Fruit fly (Drosophila melanogaster) whole organism, embryonic: ENCODE measurements around the gene Hs6st.

Source experiments
- Bgb ChIP-seq: fragments of 200-800 bp; sonication (Bioruptor generic); IDR thresholded peaks from 2 replicates; pipeline ENCODE4 v1.3.6; 2022; ENCODE audit warnings: missing biosample characterization, missing genetic modification characterization; ENCODE audit not compliant: partially characterized antibody
- CG12104 ChIP-seq: fragments of 200-800 bp; sonication (Bioruptor generic); optimal IDR thresholded peaks from 3 replicates; lab custom pipeline; 2016; ENCODE audit warnings: missing biosample characterization, missing genetic modification characterization
- CG12391 ChIP-seq: fragments of 200-800 bp; sonication (Bioruptor generic); optimal IDR thresholded peaks from 3 replicates; lab custom pipeline; 2018; ENCODE audit warnings: missing biosample characterization, mild to moderate bottlenecking, missing genetic modification characterization, moderate library complexity
- CG12942 ChIP-seq: fragments of 200-800 bp; sonication (Bioruptor generic); optimal IDR thresholded peaks from 3 replicates; lab custom pipeline; 2016; ENCODE audit warnings: missing biosample characterization, missing genetic modification characterization
- CG13123 ChIP-seq: fragments of 200-800 bp; sonication (Bioruptor generic); optimal IDR thresholded peaks from 2 replicates; lab custom pipeline; 2016; ENCODE audit warnings: missing biosample characterization, missing genetic modification characterization
- CG13287 ChIP-seq: fragments of 200-800 bp; sonication (Bioruptor generic); IDR thresholded peaks from 2 replicates; pipeline ENCODE4 v1.3.6; 2022; ENCODE audit warnings: missing biosample characterization, missing genetic modification characterization; ENCODE audit not compliant: partially characterized antibody
- CG13624 ChIP-seq: fragments of 200-800 bp; sonication (Bioruptor generic); optimal IDR thresholded peaks from 2 replicates; lab custom pipeline; 2016; ENCODE audit warnings: missing biosample characterization, missing genetic modification characterization
- CG15073 ChIP-seq: fragments of 200-800 bp; sonication (Bioruptor generic); optimal IDR thresholded peaks from 2 replicates; lab custom pipeline; 2016; ENCODE audit warnings: missing biosample characterization, missing genetic modification characterization
- CG15601 ChIP-seq: fragments of 200-800 bp; sonication (Bioruptor generic); optimal IDR thresholded peaks from 3 replicates; lab custom pipeline; 2019; ENCODE audit warnings: missing biosample characterization, mild to moderate bottlenecking, missing genetic modification characterization, moderate library complexity
- CG17385 ChIP-seq: fragments of 200-800 bp; sonication (Bioruptor generic); optimal IDR thresholded peaks from 3 replicates; lab custom pipeline; 2018; ENCODE audit warnings: missing biosample characterization, mild to moderate bottlenecking, missing genetic modification characterization
- CG18476 ChIP-seq: fragments of 200-800 bp; sonication (Bioruptor generic); optimal IDR thresholded peaks from 2 replicates; lab custom pipeline; 2016; ENCODE audit warnings: missing biosample characterization, mild to moderate bottlenecking, missing genetic modification characterization
- CG18764 ChIP-seq: fragments of 200-800 bp; sonication (Bioruptor generic); optimal IDR thresholded peaks from 3 replicates; lab custom pipeline; 2016; ENCODE audit warnings: missing biosample characterization, missing genetic modification characterization
- CG2678 ChIP-seq: fragments of 200-800 bp; sonication (Bioruptor generic); optimal IDR thresholded peaks from 3 replicates; lab custom pipeline; 2019; ENCODE audit warnings: missing biosample characterization, mild to moderate bottlenecking, missing genetic modification characterization, moderate library complexity
- CG30020 ChIP-seq: fragments of 200-800 bp; optimal IDR thresholded peaks from 2 replicates; lab custom pipeline; 2019; ENCODE audit warnings: missing biosample characterization, mild to moderate bottlenecking, missing genetic modification characterization, moderate library complexity
- CG3065 ChIP-seq: fragments of 200-800 bp; sonication (Bioruptor generic); optimal IDR thresholded peaks from 2 replicates; lab custom pipeline; 2016; ENCODE audit warnings: missing biosample characterization, missing genetic modification characterization
- CG3163 ChIP-seq: fragments of 200-800 bp; sonication (Bioruptor generic); optimal IDR thresholded peaks from 3 replicates; lab custom pipeline; 2016; ENCODE audit warnings: missing biosample characterization, missing genetic modification characterization
- CG4730 ChIP-seq: fragments of 200-800 bp; sonication (Bioruptor generic); IDR thresholded peaks from 2 replicates; pipeline ENCODE4 v1.3.6; 2022; ENCODE audit warnings: missing biosample characterization, missing genetic modification characterization
- CG4854 ChIP-seq: fragments of 200-800 bp; sonication (Bioruptor generic); optimal IDR thresholded peaks from 2 replicates; lab custom pipeline; 2016; ENCODE audit warnings: missing biosample characterization, missing genetic modification characterization, inconsistent platforms
- CG9609 ChIP-seq: fragments of 200-800 bp; sonication (Bioruptor generic); optimal IDR thresholded peaks from 3 replicates; lab custom pipeline; 2016; ENCODE audit warnings: missing biosample characterization, missing genetic modification characterization
- Chrac-16 ChIP-seq: fragments of 200-800 bp; sonication (Bioruptor generic); optimal IDR thresholded peaks from 3 replicates; lab custom pipeline; 2016; ENCODE audit warnings: missing biosample characterization, missing genetic modification characterization
- D19A ChIP-seq: fragments of 200-800 bp; optimal IDR thresholded peaks from 3 replicates; lab custom pipeline; 2019; ENCODE audit warnings: missing biosample characterization, mild to moderate bottlenecking, missing genetic modification characterization, moderate library complexity
- Dad ChIP-seq: fragments of 200-800 bp; sonication (Bioruptor generic); optimal IDR thresholded peaks from 3 replicates; lab custom pipeline; 2016; ENCODE audit warnings: missing biosample characterization, missing genetic modification characterization
- Ets97D ChIP-seq: fragments of 200-800 bp; sonication (Bioruptor generic); optimal IDR thresholded peaks from 3 replicates; lab custom pipeline; 2016; ENCODE audit warnings: missing biosample characterization, missing genetic modification characterization
- Hey ChIP-seq: fragments of 200-800 bp; sonication (Bioruptor generic); optimal IDR thresholded peaks from 3 replicates; lab custom pipeline; 2018; ENCODE audit warnings: missing biosample characterization, mild to moderate bottlenecking, missing genetic modification characterization
- Hr78 ChIP-seq, 2 experiments: fragments of 200-800 bp in 1 of 2; fragments of >200 bp in 1 of 2; sonication (Bioruptor generic) in 1 of 2; optimal IDR thresholded peaks; 2 replicates each; lab custom pipeline; 2017 to 2019; ENCODE audit warnings: missing biosample characterization in 2 of 2, missing genetic modification characterization in 2 of 2, mild to moderate bottlenecking in 1 of 2, moderate library complexity in 1 of 2
- Jarid2 ChIP-seq: fragments of 200-800 bp; sonication (Bioruptor generic); optimal IDR thresholded peaks from 3 replicates; lab custom pipeline; 2017; ENCODE audit warnings: mild to moderate bottlenecking, missing biosample characterization, missing genetic modification reagents, missing genetic modification characterization
- Lpt ChIP-seq: fragments of >200 bp; optimal IDR thresholded peaks from 2 replicates; lab custom pipeline; 2018; ENCODE audit warnings: missing biosample characterization, missing genetic modification characterization
- MBD-R2 ChIP-seq: fragments of 200-800 bp; sonication (Bioruptor generic); IDR thresholded peaks from 2 replicates; pipeline ENCODE4 v1.3.6; 2022; ENCODE audit warnings: missing biosample characterization, missing genetic modification characterization
- Meics ChIP-seq: fragments of 200-800 bp; sonication (Bioruptor generic); optimal IDR thresholded peaks from 2 replicates; lab custom pipeline; 2017; ENCODE audit warnings: missing biosample characterization, mild to moderate bottlenecking, missing genetic modification characterization
- Pdp1 ChIP-seq, 2 experiments: fragments of 200-800 bp; sonication (Bioruptor generic); optimal IDR thresholded peaks; 3 replicates each; lab custom pipeline; 2016; ENCODE audit warnings: missing biosample characterization in 2 of 2, missing genetic modification characterization in 2 of 2, mild to moderate bottlenecking in 1 of 2, moderate library complexity in 1 of 2
- Xrp1 ChIP-seq: fragments of 200-800 bp; sonication (Bioruptor generic); IDR thresholded peaks from 2 replicates; pipeline ENCODE4 v1.3.6; 2022; ENCODE audit warnings: missing biosample characterization, missing genetic modification characterization
- YL-1 ChIP-seq: fragments of 200-800 bp; sonication (Bioruptor generic); optimal IDR thresholded peaks from 3 replicates; lab custom pipeline; 2017; ENCODE audit warnings: missing biosample characterization, mild to moderate bottlenecking, missing genetic modification characterization
- crc ChIP-seq: fragments of 200-800 bp; sonication (Bioruptor generic); optimal IDR thresholded peaks from 2 replicates; lab custom pipeline; 2016; ENCODE audit warnings: missing biosample characterization, missing genetic modification characterization
- crol ChIP-seq: fragments of 200-800 bp; sonication (Bioruptor generic); IDR thresholded peaks from 2 replicates; pipeline ENCODE4 v1.3.6; 2022; ENCODE audit warnings: missing biosample characterization, missing genetic modification characterization
- cwo ChIP-seq: fragments of 200-800 bp; sonication (Bioruptor generic); optimal IDR thresholded peaks from 3 replicates; lab custom pipeline; 2017; ENCODE audit warnings: missing biosample characterization, missing genetic modification characterization, mild to moderate bottlenecking, moderate library complexity, missing genetic modification reagents
- fd96Cb ChIP-seq: fragments of 200-800 bp; sonication (Bioruptor generic); optimal IDR thresholded peaks from 2 replicates; lab custom pipeline; 2018; ENCODE audit warnings: missing biosample characterization, mild to moderate bottlenecking, missing genetic modification characterization, moderate library complexity
- lab ChIP-seq: fragments of 200-800 bp; sonication (Bioruptor generic); optimal IDR thresholded peaks from 3 replicates; lab custom pipeline; 2017; ENCODE audit warnings: missing biosample characterization, missing genetic modification characterization, mild to moderate bottlenecking, moderate library complexity, missing genetic modification reagents
- lbe ChIP-seq: fragments of 200-800 bp; sonication (Bioruptor generic); optimal IDR thresholded peaks from 2 replicates; lab custom pipeline; 2016; ENCODE audit warnings: missing biosample characterization, mild to moderate bottlenecking, missing genetic modification characterization
- pan ChIP-seq, 4 experiments: fragments of >200 bp in 3 of 4; fragments of 200-800 bp in 1 of 4; sonication (Bioruptor generic) in 1 of 4; optimal IDR thresholded peaks in 3 of 4; IDR thresholded peaks in 1 of 4; 2 replicates each; pipeline versions ENCODE4 v1.3.6 to Lab custom; 2017 to 2022; ENCODE audit warnings: missing biosample characterization in 2 of 4, missing genetic modification characterization in 2 of 4, mixed read lengths in 1 of 4
- peb ChIP-seq: fragments of 200-800 bp; sonication (Bioruptor generic); IDR thresholded peaks from 2 replicates; pipeline ENCODE4 v1.3.6; 2022; ENCODE audit warnings: missing biosample characterization, missing genetic modification characterization
- phol ChIP-seq: fragments of 200-800 bp; sonication (Bioruptor generic); optimal IDR thresholded peaks from 3 replicates; lab custom pipeline; 2018; ENCODE audit warnings: missing biosample characterization, mild to moderate bottlenecking, missing genetic modification characterization, moderate library complexity
- prd ChIP-seq, 3 experiments: fragments of >200 bp in 2 of 3; fragments of 200-800 bp in 1 of 3; sonication (Bioruptor generic) in 1 of 3; optimal IDR thresholded peaks in 2 of 3; IDR thresholded peaks in 1 of 3; 2 replicates in 2 of 3; 3 replicates in 1 of 3; pipeline versions ENCODE4 v1.3.6 to Lab custom; 2017 to 2022; ENCODE audit warnings: missing biosample characterization in 1 of 3, missing genetic modification characterization in 1 of 3
- pzg ChIP-seq: fragments of 200-800 bp; sonication (Bioruptor generic); optimal IDR thresholded peaks from 3 replicates; lab custom pipeline; 2018; ENCODE audit warnings: missing biosample characterization, mild to moderate bottlenecking, missing genetic modification characterization, moderate library complexity
- rib ChIP-seq: fragments of 200-800 bp; sonication (Bioruptor generic); IDR thresholded peaks from 2 replicates; pipeline ENCODE4 v1.3.6; 2022; ENCODE audit warnings: missing biosample characterization, missing genetic modification characterization
- schlank ChIP-seq: fragments of 200-800 bp; sonication (Bioruptor generic); optimal IDR thresholded peaks from 2 replicates; lab custom pipeline; 2018; ENCODE audit warnings: missing biosample characterization, mild to moderate bottlenecking, missing genetic modification characterization
- unc-4 ChIP-seq: fragments of 200-800 bp; sonication (Bioruptor generic); IDR thresholded peaks from 2 replicates; pipeline ENCODE4 v1.3.6; 2022; ENCODE audit warnings: missing biosample characterization, missing genetic modification characterization; ENCODE audit not compliant: partially characterized antibody
- usp ChIP-seq: fragments of >200 bp; optimal IDR thresholded peaks from 2 replicates; lab custom pipeline; 2017; ENCODE audit warnings: missing biosample characterization, missing genetic modification characterization
- wor ChIP-seq: fragments of 200-800 bp; sonication (Bioruptor generic); IDR thresholded peaks from 2 replicates; pipeline ENCODE4 v1.3.6; 2022; ENCODE audit warnings: missing biosample characterization, missing genetic modification characterization

Gene Hs6st

DNA sequence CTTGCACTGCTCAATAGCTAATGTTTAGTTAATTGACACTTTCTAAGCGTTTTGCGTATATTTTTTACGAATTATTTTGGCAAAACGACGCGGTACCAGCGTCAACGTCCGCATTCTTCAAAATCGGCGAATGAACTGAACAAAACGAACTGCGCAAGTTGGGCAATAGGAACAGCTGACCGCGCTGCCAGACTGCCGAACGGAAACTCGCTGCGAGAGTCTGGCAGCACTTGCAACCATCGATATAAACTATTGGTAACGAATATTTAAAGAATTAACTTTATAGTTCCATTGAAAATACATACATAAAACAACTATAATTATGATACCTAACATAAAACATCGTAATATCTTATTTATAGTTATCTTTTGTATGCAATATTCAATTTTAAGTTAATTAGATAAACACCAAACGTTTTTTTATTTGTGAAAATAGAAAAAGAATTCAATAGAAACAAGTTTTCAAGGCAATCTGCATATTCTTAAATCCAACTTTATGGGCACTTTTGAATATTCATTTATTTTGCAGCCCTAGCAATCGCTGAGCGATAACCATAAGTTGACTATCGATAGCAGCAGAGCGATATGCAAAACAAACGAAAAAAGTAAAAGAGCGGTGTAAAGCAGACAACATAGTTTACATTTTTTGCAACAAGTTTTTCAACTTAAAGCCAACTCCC, at the start of gene Hs6st, which contains the start of gene MED25 (continued):
- no peak for TF ChIP-seq Chrac-16
- TF ChIP-seq Meics = peak; percentile 74
- no peak for TF ChIP-seq wor (GFP tag; lab: Robert Waterston, UW)
- no peak for TF ChIP-seq CG4854 (GFP tag; lab: Kevin White, UChicago)
- TF ChIP-seq crol = no peak
- peak; percentile 79 for TF ChIP-seq phol
- no peak for TF ChIP-seq Xrp1 (GFP tag; lab: Robert Waterston, UW)
- TF ChIP-seq lab (GFP tag; lab: Kevin White, UChicago) = peak; percentile 78
- TF ChIP-seq CG12942 (GFP tag; lab: Kevin White, UChicago) = no peak
- TF ChIP-seq lbe (GFP tag; lab: Kevin White, UChicago) = no peak
- TF ChIP-seq CG18764 (GFP tag; lab: Kevin White, UChicago) = peak; percentile 43
- TF ChIP-seq Lpt (GFP tag; lab: Kevin White, UChicago) = no peak
- TF ChIP-seq peb (GFP tag; lab: Robert Waterston, UW) = no peak
- no peak for TF ChIP-seq crc
- no peak for TF ChIP-seq D19A (tag; lab: Kevin White, UChicago)
- no peak for TF ChIP-seq Hey (tag; lab: Kevin White, UChicago)
- TF ChIP-seq CG13123 (GFP tag; lab: Kevin White, UChicago) = no peak
- TF ChIP-seq CG30020 (tag; lab: Kevin White, UChicago) = peak; percentile 40
- no peak for TF ChIP-seq pan (optimal IDR thresholded peaks at IDR 0.05; lab: Kevin White, UChicago)
- no peak for TF ChIP-seq pan (GFP tag; optimal IDR thresholded peaks at IDR 0.05 in 1 of 2, IDR thresholded peaks at IDR 0.05 in 1 of 2)
- no peak for TF ChIP-seq usp (GFP tag; lab: Kevin White, UChicago)
- no peak for TF ChIP-seq CG3065 (GFP tag; lab: Kevin White, UChicago)
- TF ChIP-seq unc-4 (GFP tag; lab: Robert Waterston, UW) = peak; percentile 71
- TF ChIP-seq CG12104 (GFP tag; lab: Kevin White, UChicago) = peak; percentile 70
- TF ChIP-seq rib (GFP tag; lab: Robert Waterston, UW) = peak; percentile 18; the same call in 1 of the 2 replicates
- TF ChIP-seq CG15073 (GFP tag; lab: Kevin White, UChicago) = no peak
- TF ChIP-seq Hr78 (GFP tag; optimal IDR thresholded peaks at IDR 0.05; lab: Kevin White, UChicago) = peak in 1 of 2 experiments; percentile 15
- TF ChIP-seq fd96Cb = peak; percentile 53
- TF ChIP-seq Dad = peak; percentile 30
- peak; percentile 73 for TF ChIP-seq CG13287 (GFP tag; lab: Robert Waterston, UW)
- peak; percentile 12 for TF ChIP-seq CG17385 (GFP tag; lab: Kevin White, UChicago)
- TF ChIP-seq CG9609 (GFP tag; lab: Kevin White, UChicago) = no peak
- TF ChIP-seq CG15601 (tag; lab: Kevin White, UChicago) = peak; percentile 47
- peak; percentile 45 for TF ChIP-seq cwo (GFP tag; lab: Kevin White, UChicago)
- peak; percentile 37 for TF ChIP-seq CG18476
- peak in 1 of 2 experiments; percentile 81 for TF ChIP-seq Pdp1 (GFP tag; optimal IDR thresholded peaks at IDR 0.05; lab: Kevin White, UChicago)
- TF ChIP-seq MBD-R2 (GFP tag; lab: Robert Waterston, UW) = peak; percentile 47; the same call in 1 of the 2 replicates
- TF ChIP-seq Jarid2 (GFP tag; lab: Kevin White, UChicago) = peak; percentile 99
- TF ChIP-seq Bgb (GFP tag; lab: Robert Waterston, UW) = peak; percentile 61
- TF ChIP-seq CG12391 = peak; percentile 55
- TF ChIP-seq Ets97D (GFP tag; lab: Kevin White, UChicago) = peak; percentile 79
- no peak for TF ChIP-seq CG13624
- no peak for TF ChIP-seq schlank (tag; lab: Kevin White, UChicago)
- TF ChIP-seq CG2678 (tag; lab: Kevin White, UChicago) = no peak
- no peak for TF ChIP-seq CG3163 (GFP tag; lab: Kevin White, UChicago)
- TF ChIP-seq YL-1 (GFP tag; lab: Kevin White, UChicago) = peak; percentile 60
- TF ChIP-seq prd (optimal IDR thresholded peaks at IDR 0.05; lab: Kevin White, UChicago) = no peak
- TF ChIP-seq prd (GFP tag; IDR thresholded peaks at IDR 0.05; lab: Robert Waterston, UW) = peak; percentile 32; the same call in 1 of the 3 replicates
- no peak for TF ChIP-seq CG4730 (GFP tag; lab: Robert Waterston, UW)
- TF ChIP-seq pzg = peak; percentile 74
